Worm (Caenorhabditis elegans) whole organism, L3 larva: ENCODE measurements around the gene srp-7.

ENCODE experiments used
- ama-1 ChIP-seq: fragments of 150-350 bp; optimal IDR thresholded peaks from 2 replicates; lab custom pipeline; 2018
- elt-2 ChIP-seq: sonication (generic microtip); optimal IDR thresholded peaks from 2 replicates; lab custom pipeline; 2016; ENCODE audit warnings: missing genetic modification reagents, mild to moderate bottlenecking, missing genetic modification characterization, missing compliant biosample characterization
- nhr-77 ChIP-seq: fragments of 150-350 bp; optimal IDR thresholded peaks from 2 replicates; lab custom pipeline; 2014; ENCODE audit warnings: missing biosample characterization, missing genetic modification characterization
- pha-4 ChIP-seq: fragments of 150-350 bp; optimal IDR thresholded peaks from 2 replicates; lab custom pipeline; 2014; ENCODE audit warnings: missing biosample characterization, missing genetic modification reagents, missing genetic modification characterization
- pqm-1 ChIP-seq: fragments of 150-350 bp; optimal IDR thresholded peaks from 2 replicates; lab custom pipeline; 2017; ENCODE audit warnings: missing biosample characterization, missing genetic modification characterization, inconsistent platforms
- ztf-11 ChIP-seq: fragments of 150-350 bp; optimal IDR thresholded peaks from 2 replicates; lab custom pipeline; 2014; ENCODE audit warnings: missing biosample characterization, missing genetic modification characterization

DNA sequence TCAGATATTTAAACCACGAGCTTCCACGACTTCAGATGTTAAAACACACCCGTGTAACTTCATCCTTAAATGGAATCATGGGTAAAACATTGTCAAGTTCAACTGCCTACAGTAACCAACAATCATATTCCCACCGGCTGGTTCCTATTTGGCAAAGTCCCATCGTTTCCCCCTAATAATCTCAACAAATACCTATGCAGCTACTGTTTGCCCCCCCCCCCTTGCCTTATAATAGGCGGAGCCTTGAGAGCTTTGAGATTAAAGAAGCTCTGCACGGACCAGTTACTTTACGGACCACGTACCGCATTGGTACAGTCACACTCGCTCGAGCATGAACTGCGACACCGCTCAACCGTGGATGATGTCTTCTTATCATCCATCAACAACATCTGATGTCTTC lies 45.7 kb downstream of the srp-7 start, which contains the start of gene pax-1:
- TF ChIP-seq ztf-11 (tag; lab: Kevin White, UChicago): no peak
- no peak for TF ChIP-seq nhr-77
- TF ChIP-seq elt-2 (tag; lab: Kevin White, UChicago): no peak
- no peak for TF ChIP-seq ama-1
- TF ChIP-seq pha-4: no peak
- no peak for TF ChIP-seq pqm-1 (tag; lab: Kevin White, UChicago)
